Fruit fly (Drosophila melanogaster) whole organism, embryonic: ENCODE results near the gene CG34298.

ENCODE experiments used
- Asciz ChIP-seq: fragments of 200-800 bp; sonication (Bioruptor generic); optimal IDR thresholded peaks from 2 replicates; lab custom pipeline; 2017; ENCODE audit warnings: missing biosample characterization, mild to moderate bottlenecking, missing genetic modification characterization, missing genetic modification reagents
- Blimp-1 ChIP-seq: fragments of 200-800 bp; sonication (Bioruptor generic); optimal IDR thresholded peaks from 3 replicates; lab custom pipeline; 2018; ENCODE audit warnings: missing biosample characterization, missing genetic modification characterization, mild to moderate bottlenecking, moderate library complexity, missing genetic modification reagents
- CG1024 ChIP-seq: fragments of 200-800 bp; sonication (Bioruptor generic); IDR thresholded peaks from 2 replicates; pipeline ENCODE4 v1.3.6; 2022; ENCODE audit warnings: missing biosample characterization, missing genetic modification characterization
- CG13296 ChIP-seq: fragments of 200-800 bp; sonication (Bioruptor generic); optimal IDR thresholded peaks from 3 replicates; lab custom pipeline; 2018; ENCODE audit warnings: missing biosample characterization, mild to moderate bottlenecking, missing genetic modification characterization
- CG13775 ChIP-seq: fragments of 200-800 bp; sonication (Bioruptor generic); optimal IDR thresholded peaks from 3 replicates; lab custom pipeline; 2017; ENCODE audit warnings: missing biosample characterization, mild to moderate bottlenecking, missing genetic modification characterization
- CG14014 ChIP-seq: fragments of 200-800 bp; sonication (Bioruptor generic); IDR thresholded peaks from 2 replicates; pipeline ENCODE4 v1.3.6; 2022; ENCODE audit warnings: missing biosample characterization, missing genetic modification characterization
- CG15601 ChIP-seq: fragments of 200-800 bp; sonication (Bioruptor generic); optimal IDR thresholded peaks from 3 replicates; lab custom pipeline; 2019; ENCODE audit warnings: missing biosample characterization, mild to moderate bottlenecking, missing genetic modification characterization, moderate library complexity
- CG1647 ChIP-seq: fragments of 200-800 bp; sonication (Bioruptor generic); optimal IDR thresholded peaks from 3 replicates; lab custom pipeline; 2016; ENCODE audit warnings: missing biosample characterization, missing genetic modification characterization
- CG2889 ChIP-seq: fragments of 200-800 bp; sonication (Bioruptor generic); IDR thresholded peaks from 3 replicates; pipeline ENCODE4 v1.3.6; 2022; ENCODE audit warnings: missing biosample characterization, missing genetic modification characterization
- CG30431 ChIP-seq: fragments of 200-800 bp; sonication (Bioruptor generic); optimal IDR thresholded peaks from 2 replicates; lab custom pipeline; 2017; ENCODE audit warnings: missing biosample characterization, missing genetic modification characterization
- CG31224 ChIP-seq: fragments of 200-800 bp; sonication (Bioruptor generic); IDR thresholded peaks from 2 replicates; pipeline ENCODE4 v1.3.6; 2022; ENCODE audit warnings: missing biosample characterization, missing genetic modification characterization
- CG31388 ChIP-seq: fragments of 200-800 bp; sonication (Bioruptor generic); optimal IDR thresholded peaks from 2 replicates; lab custom pipeline; 2016; ENCODE audit warnings: missing biosample characterization, missing genetic modification characterization
- CG5953 ChIP-seq: fragments of 200-800 bp; sonication (Bioruptor generic); IDR thresholded peaks from 2 replicates; pipeline ENCODE4 v1.3.6; 2022; ENCODE audit warnings: missing biosample characterization, missing genetic modification characterization
- CG6683 ChIP-seq: fragments of 200-800 bp; sonication (Bioruptor generic); optimal IDR thresholded peaks from 2 replicates; lab custom pipeline; 2017; ENCODE audit warnings: missing biosample characterization, mild to moderate bottlenecking, missing genetic modification characterization, missing genetic modification reagents
- CG7357 ChIP-seq: fragments of 200-800 bp; sonication (Bioruptor generic); IDR thresholded peaks from 3 replicates; pipeline ENCODE4 v1.3.6; 2022; ENCODE audit warnings: missing biosample characterization, missing genetic modification characterization
- CG7556 ChIP-seq: fragments of 200-800 bp; sonication (Bioruptor generic); optimal IDR thresholded peaks from 2 replicates; lab custom pipeline; 2017; ENCODE audit warnings: missing biosample characterization, mild to moderate bottlenecking, missing genetic modification characterization
- CG9437 ChIP-seq: fragments of 200-800 bp; sonication (Bioruptor generic); optimal IDR thresholded peaks from 2 replicates; lab custom pipeline; 2018; ENCODE audit warnings: missing biosample characterization, mild to moderate bottlenecking, missing genetic modification characterization
- CG9797 ChIP-seq: fragments of 200-800 bp; sonication (Bioruptor generic); optimal IDR thresholded peaks from 3 replicates; lab custom pipeline; 2018; ENCODE audit warnings: missing biosample characterization, mild to moderate bottlenecking, missing genetic modification characterization
- Fer2 ChIP-seq: fragments of 200-800 bp; sonication (Bioruptor generic); optimal IDR thresholded peaks from 2 replicates; lab custom pipeline; 2018; ENCODE audit warnings: missing biosample characterization, mild to moderate bottlenecking, missing genetic modification characterization, moderate library complexity
- HmgD ChIP-seq: fragments of 200-800 bp; sonication (Bioruptor generic); optimal IDR thresholded peaks from 3 replicates; lab custom pipeline; 2016; ENCODE audit warnings: missing biosample characterization, missing genetic modification characterization
- Jarid2 ChIP-seq: fragments of 200-800 bp; sonication (Bioruptor generic); optimal IDR thresholded peaks from 3 replicates; lab custom pipeline; 2017; ENCODE audit warnings: mild to moderate bottlenecking, missing biosample characterization, missing genetic modification reagents, missing genetic modification characterization
- Nf-YB ChIP-seq: fragments of 200-800 bp; sonication (Bioruptor generic); optimal IDR thresholded peaks from 3 replicates; lab custom pipeline; 2019; ENCODE audit warnings: missing biosample characterization, mild to moderate bottlenecking, missing genetic modification characterization, moderate library complexity
- Oaz ChIP-seq: fragments of 200-800 bp; sonication (Bioruptor generic); IDR thresholded peaks from 2 replicates; pipeline ENCODE4 v1.3.6; 2022; ENCODE audit warnings: missing biosample characterization, missing genetic modification characterization
- Rfx ChIP-seq: fragments of 200-800 bp; sonication (Bioruptor generic); IDR thresholded peaks from 2 replicates; pipeline ENCODE4 v1.3.6; 2022; ENCODE audit warnings: missing biosample characterization, missing genetic modification characterization
- Rx ChIP-seq: fragments of 200-800 bp; sonication (Bioruptor generic); IDR thresholded peaks from 2 replicates; pipeline ENCODE4 v1.3.6; 2022; ENCODE audit warnings: missing biosample characterization, missing genetic modification characterization
- Sox100B ChIP-seq: fragments of 200-800 bp; sonication (Bioruptor generic); optimal IDR thresholded peaks from 3 replicates; lab custom pipeline; 2018; ENCODE audit warnings: missing biosample characterization, mild to moderate bottlenecking, missing genetic modification characterization
- Spps ChIP-seq: fragments of 200-800 bp; sonication (Bioruptor generic); optimal IDR thresholded peaks from 2 replicates; lab custom pipeline; 2018; ENCODE audit warnings: missing biosample characterization, mild to moderate bottlenecking, missing genetic modification characterization
- Stat92E ChIP-seq, 3 experiments: fragments of >200 bp in 2 of 3; fragments of 200-800 bp in 1 of 3; sonication (Bioruptor generic) in 1 of 3; optimal IDR thresholded peaks; 2 replicates each; lab custom pipeline; 2017 to 2019; ENCODE audit warnings: missing biosample characterization in 3 of 3, missing genetic modification characterization in 3 of 3, mild to moderate bottlenecking in 1 of 3, moderate library complexity in 1 of 3
- Taf1 ChIP-seq: fragments of 200-800 bp; sonication (Bioruptor generic); IDR thresholded peaks from 2 replicates; pipeline ENCODE4 v1.3.6; 2022; ENCODE audit warnings: missing biosample characterization, missing genetic modification characterization
- YL-1 ChIP-seq: fragments of 200-800 bp; sonication (Bioruptor generic); optimal IDR thresholded peaks from 3 replicates; lab custom pipeline; 2017; ENCODE audit warnings: missing biosample characterization, mild to moderate bottlenecking, missing genetic modification characterization
- az2 ChIP-seq: fragments of 200-800 bp; sonication (Bioruptor generic); optimal IDR thresholded peaks from 3 replicates; lab custom pipeline; 2016; ENCODE audit warnings: missing biosample characterization, missing genetic modification characterization
- bab2 ChIP-seq: fragments of 200-800 bp; sonication (Bioruptor generic); optimal IDR thresholded peaks from 2 replicates; lab custom pipeline; 2016; ENCODE audit warnings: missing biosample characterization, missing genetic modification characterization
- cas ChIP-seq: fragments of 200-800 bp; sonication (Bioruptor generic); IDR thresholded peaks from 2 replicates; pipeline ENCODE4 v1.3.6; 2022; ENCODE audit warnings: missing biosample characterization, missing genetic modification characterization
- da ChIP-seq: fragments of 200-800 bp; sonication (Bioruptor generic); optimal IDR thresholded peaks from 2 replicates; lab custom pipeline; 2016; ENCODE audit warnings: missing biosample characterization, missing genetic modification characterization
- dm ChIP-seq: fragments of 200-800 bp; sonication (Bioruptor generic); optimal IDR thresholded peaks from 3 replicates; lab custom pipeline; 2016; ENCODE audit warnings: missing biosample characterization, missing genetic modification characterization
- dpn ChIP-seq, 2 experiments: fragments of 200-800 bp; sonication (Bioruptor generic); optimal IDR thresholded peaks; 3 replicates each; lab custom pipeline; 2016; ENCODE audit warnings: missing biosample characterization in 2 of 2, missing genetic modification characterization in 2 of 2
- eve ChIP-seq, 2 experiments: fragments of >200 bp; optimal IDR thresholded peaks; 2 replicates each; lab custom pipeline; 2017; ENCODE audit warnings: missing biosample characterization in 2 of 2, missing genetic modification characterization in 2 of 2
- gcm2 ChIP-seq: fragments of 200-800 bp; sonication (Bioruptor generic); optimal IDR thresholded peaks from 2 replicates; lab custom pipeline; 2016; ENCODE audit warnings: missing biosample characterization, missing genetic modification characterization
- gsb-n ChIP-seq: fragments of 200-800 bp; sonication (Bioruptor generic); optimal IDR thresholded peaks from 3 replicates; lab custom pipeline; 2018; ENCODE audit warnings: missing biosample characterization, mild to moderate bottlenecking, missing genetic modification characterization
- hb ChIP-seq: fragments of 200-800 bp; sonication (Bioruptor generic); IDR thresholded peaks from 3 replicates; pipeline ENCODE4 v1.3.6; 2022; ENCODE audit warnings: missing biosample characterization, missing genetic modification characterization; ENCODE audit not compliant: partially characterized antibody
- klu ChIP-seq: fragments of 200-800 bp; sonication (Bioruptor generic); IDR thresholded peaks from 2 replicates; pipeline ENCODE4 v1.3.6; 2022; ENCODE audit warnings: missing biosample characterization, missing genetic modification characterization
- knrl ChIP-seq: fragments of 200-800 bp; sonication (Bioruptor generic); IDR thresholded peaks from 3 replicates; pipeline ENCODE4 v1.3.6; 2022; ENCODE audit warnings: missing biosample characterization, missing genetic modification characterization; ENCODE audit not compliant: partially characterized antibody
- lbe ChIP-seq: fragments of 200-800 bp; sonication (Bioruptor generic); optimal IDR thresholded peaks from 2 replicates; lab custom pipeline; 2016; ENCODE audit warnings: missing biosample characterization, mild to moderate bottlenecking, missing genetic modification characterization
- luna ChIP-seq: fragments of 200-800 bp; sonication (Bioruptor generic); optimal IDR thresholded peaks from 2 replicates; lab custom pipeline; 2016; ENCODE audit warnings: missing biosample characterization, missing genetic modification characterization
- nerfin-2 ChIP-seq: fragments of 200-800 bp; sonication (Bioruptor generic); IDR thresholded peaks from 2 replicates; pipeline ENCODE4 v1.3.6; 2022; ENCODE audit warnings: missing biosample characterization, missing genetic modification characterization; ENCODE audit not compliant: partially characterized antibody
- phol ChIP-seq: fragments of 200-800 bp; sonication (Bioruptor generic); optimal IDR thresholded peaks from 3 replicates; lab custom pipeline; 2018; ENCODE audit warnings: missing biosample characterization, mild to moderate bottlenecking, missing genetic modification characterization, moderate library complexity
- pnt ChIP-seq: fragments of 200-800 bp; sonication (Bioruptor generic); optimal IDR thresholded peaks from 3 replicates; lab custom pipeline; 2016; ENCODE audit warnings: missing biosample characterization, missing genetic modification characterization
- scrt ChIP-seq: fragments of 200-800 bp; sonication (Bioruptor generic); optimal IDR thresholded peaks from 2 replicates; lab custom pipeline; 2018; ENCODE audit warnings: missing biosample characterization, mild to moderate bottlenecking, missing genetic modification characterization, moderate library complexity
- slou ChIP-seq: fragments of 200-800 bp; sonication (Bioruptor generic); optimal IDR thresholded peaks from 3 replicates; lab custom pipeline; 2016; ENCODE audit warnings: missing biosample characterization, missing genetic modification characterization
- sug ChIP-seq: fragments of 200-800 bp; optimal IDR thresholded peaks from 2 replicates; lab custom pipeline; 2019; ENCODE audit warnings: missing biosample characterization, mild to moderate bottlenecking, missing genetic modification characterization, moderate library complexity
- toy ChIP-seq: fragments of 200-800 bp; sonication (Bioruptor generic); IDR thresholded peaks from 2 replicates; pipeline ENCODE4 v1.3.6; 2022; ENCODE audit warnings: missing biosample characterization, missing genetic modification characterization
- unpg ChIP-seq: fragments of 200-800 bp; sonication (Bioruptor generic); optimal IDR thresholded peaks from 3 replicates; lab custom pipeline; 2018; ENCODE audit warnings: missing biosample characterization, mild to moderate bottlenecking, missing genetic modification characterization, moderate library complexity

Gene CG34298

DNA sequence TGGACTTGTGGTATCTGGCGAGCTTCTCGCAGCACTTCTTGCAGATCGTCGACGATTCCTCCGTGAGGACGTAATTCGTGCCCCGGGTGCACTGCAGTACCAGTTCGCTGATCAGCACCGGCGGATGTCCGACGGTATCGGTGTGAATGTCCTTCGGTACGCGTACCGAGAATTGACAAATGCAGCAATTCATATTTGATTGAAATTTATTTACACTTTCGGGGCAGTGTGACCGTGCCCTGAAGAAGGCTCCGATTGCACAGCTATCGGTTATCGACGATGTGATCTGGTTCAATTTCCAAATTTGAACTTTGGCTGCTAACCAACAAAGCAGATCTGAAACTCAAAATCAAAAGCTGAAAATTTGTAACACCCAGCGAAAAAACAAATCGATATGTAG, 37.0 kb downstream of the CG34298 start, which contains the start of gene ZIPIC (continued):
- TF ChIP-seq Rx (GFP tag; lab: Robert Waterston, UW) (no peak), CG30431 (GFP tag; lab: Kevin White, UChicago) (no peak), toy (GFP tag; lab: Robert Waterston, UW) (no peak), gsb-n (tag; lab: Kevin White, UChicago) (no peak), da (GFP tag; lab: Kevin White, UChicago) (no peak), CG13296 (GFP tag; lab: Kevin White, UChicago) (no peak), Asciz (GFP tag; lab: Kevin White, UChicago) (no peak), eve (GFP tag; optimal IDR thresholded peaks at IDR 0.05; lab: Kevin White, UChicago) (no peak), hb (GFP tag; lab: Robert Waterston, UW) (no peak), pnt (GFP tag; lab: Kevin White, UChicago) (no peak), knrl (GFP tag; lab: Robert Waterston, UW) (peak; percentile 36; the same call in 1 of the 3 replicates), Spps (no peak), CG15601 (peak; percentile 16), phol (tag; lab: Kevin White, UChicago) (no peak), CG9797 (GFP tag; lab: Kevin White, UChicago) (peak; percentile 64), az2 (GFP tag; lab: Kevin White, UChicago) (no peak), CG1647 (GFP tag; lab: Kevin White, UChicago) (no peak), dpn (GFP tag; optimal IDR thresholded peaks at IDR 0.05; lab: Kevin White, UChicago) (no peak), Taf1 (GFP tag; lab: Robert Waterston, UW) (no peak), klu (no peak), unpg (GFP tag; lab: Kevin White, UChicago) (no peak), CG7357 (GFP tag; lab: Robert Waterston, UW) (no peak), CG1024 (GFP tag; lab: Robert Waterston, UW) (no peak), Nf-YB (GFP tag; lab: Kevin White, UChicago) (no peak), Blimp-1 (GFP tag; lab: Kevin White, UChicago) (no peak), CG5953 (GFP tag; lab: Robert Waterston, UW) (no peak), gcm2 (GFP tag; lab: Kevin White, UChicago) (no peak), HmgD (GFP tag; lab: Kevin White, UChicago) (no peak), CG9437 (no peak), CG14014 (GFP tag; lab: Robert Waterston, UW) (no peak), sug (tag; lab: Kevin White, UChicago) (no peak), slou (no peak), scrt (GFP tag; lab: Kevin White, UChicago) (no peak), Sox100B (no peak), Oaz (no peak), bab2 (GFP tag; lab: Kevin White, UChicago) (no peak), nerfin-2 (peak; percentile 48; the same call in 1 of the 2 replicates), CG31224 (no peak), Fer2 (no peak), Jarid2 (no peak), cas (no peak), lbe (no peak), luna (GFP tag; lab: Kevin White, UChicago) (no peak), dm (GFP tag; lab: Kevin White, UChicago) (no peak), CG2889 (GFP tag; lab: Robert Waterston, UW) (no peak), Rfx (GFP tag; lab: Robert Waterston, UW) (no peak), CG31388 (no peak), CG7556 (GFP tag; lab: Kevin White, UChicago) (no peak), Stat92E (GFP tag; optimal IDR thresholded peaks at IDR 0.05; lab: Kevin White, UChicago) (no peak), YL-1 (GFP tag; lab: Kevin White, UChicago) (peak; percentile 70), CG13775 (GFP tag; lab: Kevin White, UChicago) (no peak), CG6683 (GFP tag; lab: Kevin White, UChicago) (no peak)
